Worm (Caenorhabditis elegans) whole organism, L2 larva: ENCODE data around the gene efn-3.
A peak's percentile ranks its signal among the peaks of the same experiment; 100 is the strongest.

Experiments used
- C34F6.9 ChIP-seq: fragments of 150-350 bp; optimal IDR thresholded peaks from 2 replicates; lab custom pipeline; 2014; ENCODE audit warnings: missing biosample characterization, missing genetic modification characterization
- F13H6.1 ChIP-seq: sonication (generic microtip); optimal IDR thresholded peaks from 2 replicates; lab custom pipeline; 2016; ENCODE audit warnings: missing genetic modification characterization, missing compliant biosample characterization
- R02D3.7 ChIP-seq: fragments of 150-350 bp; optimal IDR thresholded peaks from 2 replicates; lab custom pipeline; 2014; ENCODE audit warnings: missing biosample characterization, missing genetic modification characterization
- Y55F3AM.14 ChIP-seq: fragments of 200-800 bp; sonication (Bioruptor generic); optimal IDR thresholded peaks from 2 replicates; lab custom pipeline; 2018; ENCODE audit warnings: mild to moderate bottlenecking, missing genetic modification characterization, missing compliant biosample characterization
- ZK546.5 ChIP-seq: sonication (generic microtip); optimal IDR thresholded peaks from 2 replicates; lab custom pipeline; 2017; ENCODE audit warnings: missing biosample characterization, missing genetic modification characterization
- alr-1 ChIP-seq: fragments of 150-350 bp; optimal IDR thresholded peaks from 2 replicates; lab custom pipeline; 2014; ENCODE audit warnings: missing biosample characterization, missing genetic modification characterization
- aly-2 ChIP-seq: fragments of 150-350 bp; optimal IDR thresholded peaks from 2 replicates; lab custom pipeline; 2014; ENCODE audit warnings: missing biosample characterization, missing genetic modification characterization
- ama-1 ChIP-seq: fragments of 150-350 bp; optimal IDR thresholded peaks from 2 replicates; lab custom pipeline; 2018; ENCODE audit warnings: inconsistent platforms
- blmp-1 ChIP-seq: sonication (generic microtip); optimal IDR thresholded peaks from 2 replicates; lab custom pipeline; 2017; ENCODE audit warnings: missing genetic modification characterization, mild to moderate bottlenecking, missing compliant biosample characterization, antibody characterized with exemption, moderate library complexity; ENCODE audit not compliant: insufficient read depth
- ceh-16 ChIP-seq: fragments of 150-350 bp; optimal IDR thresholded peaks from 2 replicates; lab custom pipeline; 2014; ENCODE audit warnings: missing biosample characterization, missing genetic modification characterization
- ceh-82 ChIP-seq: fragments of 150-350 bp; optimal IDR thresholded peaks from 2 replicates; lab custom pipeline; 2014; ENCODE audit warnings: missing biosample characterization, missing genetic modification characterization
- crh-2 ChIP-seq: sonication (generic microtip); optimal IDR thresholded peaks from 2 replicates; lab custom pipeline; 2017; ENCODE audit warnings: missing biosample characterization, missing genetic modification characterization
- dmd-4 ChIP-seq: sonication (generic microtip); optimal IDR thresholded peaks from 2 replicates; lab custom pipeline; 2017; ENCODE audit warnings: missing biosample characterization, missing genetic modification characterization
- egl-27 ChIP-seq: sonication (generic microtip); optimal IDR thresholded peaks from 3 replicates; lab custom pipeline; 2017; ENCODE audit warnings: missing biosample characterization, missing genetic modification reagents, missing genetic modification characterization
- elt-1 ChIP-seq: fragments of 150-350 bp; optimal IDR thresholded peaks from 2 replicates; lab custom pipeline; 2014; ENCODE audit warnings: missing biosample characterization, missing genetic modification characterization
- elt-3 ChIP-seq: sonication (generic microtip); optimal IDR thresholded peaks from 2 replicates; lab custom pipeline; 2017; ENCODE audit warnings: missing biosample characterization, missing genetic modification characterization
- fos-1 ChIP-seq: fragments of 150-350 bp; optimal IDR thresholded peaks from 2 replicates; lab custom pipeline; 2014; ENCODE audit warnings: missing biosample characterization, missing genetic modification characterization
- gmeb-1 ChIP-seq: fragments of 150-350 bp; optimal IDR thresholded peaks from 2 replicates; lab custom pipeline; 2014; ENCODE audit warnings: missing biosample characterization, missing genetic modification characterization
- lin-11 ChIP-seq: fragments of 150-350 bp; sonication (generic microtip); optimal IDR thresholded peaks from 2 replicates; lab custom pipeline; 2014; ENCODE audit warnings: missing biosample characterization, missing genetic modification characterization, inconsistent platforms, mixed read lengths
- lin-13 ChIP-seq: fragments of 150-350 bp; optimal IDR thresholded peaks from 2 replicates; lab custom pipeline; 2014; ENCODE audit warnings: missing biosample characterization, missing genetic modification reagents, missing genetic modification characterization
- lin-39 ChIP-seq: fragments of 150-350 bp; optimal IDR thresholded peaks from 2 replicates; lab custom pipeline; 2014; ENCODE audit warnings: missing biosample characterization, missing genetic modification reagents, missing genetic modification characterization
- lsy-2 ChIP-seq, 2 experiments: fragments of 150-350 bp in 1 of 2; sonication (generic microtip) in 1 of 2; optimal IDR thresholded peaks; 2 replicates each; lab custom pipeline; 2014 to 2017; ENCODE audit warnings: missing biosample characterization in 2 of 2, missing genetic modification characterization in 2 of 2
- mab-5 ChIP-seq: fragments of 150-350 bp; optimal IDR thresholded peaks from 2 replicates; lab custom pipeline; 2014; ENCODE audit warnings: missing biosample characterization, missing genetic modification characterization
- mbf-1 ChIP-seq: sonication (generic microtip); optimal IDR thresholded peaks from 2 replicates; lab custom pipeline; 2017; ENCODE audit warnings: missing biosample characterization, missing genetic modification characterization
- mdl-1 ChIP-seq, 2 experiments: fragments of 150-350 bp in 1 of 2; sonication (generic microtip) in 1 of 2; optimal IDR thresholded peaks; 2 replicates each; lab custom pipeline; 2017; ENCODE audit warnings: missing biosample characterization in 2 of 2, missing genetic modification characterization in 2 of 2
- nhr-10 ChIP-seq: sonication (generic microtip); optimal IDR thresholded peaks from 2 replicates; lab custom pipeline; 2017; ENCODE audit warnings: missing biosample characterization, missing genetic modification characterization
- nhr-11 ChIP-seq: fragments of 150-350 bp; optimal IDR thresholded peaks from 2 replicates; lab custom pipeline; 2014; ENCODE audit warnings: missing biosample characterization, missing genetic modification characterization
- nhr-12 ChIP-seq: fragments of 150-350 bp; optimal IDR thresholded peaks from 2 replicates; lab custom pipeline; 2014; ENCODE audit warnings: missing biosample characterization, missing genetic modification characterization
- nhr-129 ChIP-seq: fragments of 150-350 bp; optimal IDR thresholded peaks from 2 replicates; lab custom pipeline; 2014; ENCODE audit warnings: missing biosample characterization, missing genetic modification characterization
- nhr-21 ChIP-seq: fragments of 150-350 bp; optimal IDR thresholded peaks from 2 replicates; lab custom pipeline; 2014; ENCODE audit warnings: missing biosample characterization, missing genetic modification characterization
- nhr-23 ChIP-seq: fragments of 150-350 bp; optimal IDR thresholded peaks from 2 replicates; lab custom pipeline; 2014; ENCODE audit warnings: missing biosample characterization, missing genetic modification reagents, missing genetic modification characterization
- nhr-237 ChIP-seq: fragments of 150-350 bp; optimal IDR thresholded peaks from 2 replicates; lab custom pipeline; 2014; ENCODE audit warnings: missing biosample characterization, missing genetic modification characterization
- nhr-25 ChIP-seq: fragments of 150-350 bp; sonication (generic microtip); optimal IDR thresholded peaks from 3 replicates; lab custom pipeline; 2014; ENCODE audit warnings: missing biosample characterization, missing genetic modification characterization
- nhr-6 ChIP-seq: fragments of 150-350 bp; optimal IDR thresholded peaks from 2 replicates; lab custom pipeline; 2014; ENCODE audit warnings: missing biosample characterization, missing genetic modification characterization
- nhr-77 ChIP-seq: fragments of 150-350 bp; optimal IDR thresholded peaks from 2 replicates; lab custom pipeline; 2014; ENCODE audit warnings: missing biosample characterization, missing genetic modification characterization
- peb-1 ChIP-seq: fragments of 150-350 bp; optimal IDR thresholded peaks from 2 replicates; lab custom pipeline; 2014; ENCODE audit warnings: missing biosample characterization, missing genetic modification characterization
- sem-4 ChIP-seq: fragments of 150-350 bp; optimal IDR thresholded peaks from 2 replicates; lab custom pipeline; 2014; ENCODE audit warnings: missing biosample characterization, missing genetic modification reagents, missing genetic modification characterization
- skn-1 ChIP-seq: sonication (generic microtip); optimal IDR thresholded peaks from 2 replicates; lab custom pipeline; 2017; ENCODE audit warnings: missing biosample characterization, missing genetic modification characterization
- sma-3 ChIP-seq: sonication (generic microtip); optimal IDR thresholded peaks from 2 replicates; lab custom pipeline; 2016; ENCODE audit warnings: missing genetic modification reagents, missing genetic modification characterization, missing compliant biosample characterization
- sma-9 ChIP-seq, 2 experiments: fragments of 150-350 bp in 1 of 2; sonication (generic microtip) in 1 of 2; optimal IDR thresholded peaks; 2 replicates each; lab custom pipeline; 2014 to 2016; ENCODE audit warnings: missing genetic modification characterization in 2 of 2, mild to moderate bottlenecking in 1 of 2, missing biosample characterization in 1 of 2, missing compliant biosample characterization in 1 of 2, missing genetic modification reagents in 1 of 2, moderate library complexity in 1 of 2
- snpc-4 ChIP-seq: fragments of 150-350 bp; optimal IDR thresholded peaks from 2 replicates; lab custom pipeline; 2014; ENCODE audit warnings: missing biosample characterization, missing genetic modification characterization
- unc-39 ChIP-seq: fragments of 150-350 bp; optimal IDR thresholded peaks from 2 replicates; lab custom pipeline; 2014; ENCODE audit warnings: missing biosample characterization, missing genetic modification characterization
- unc-55 ChIP-seq: fragments of 150-350 bp; sonication (generic microtip); optimal IDR thresholded peaks from 3 replicates; lab custom pipeline; 2014; ENCODE audit warnings: missing biosample characterization, missing genetic modification reagents, missing genetic modification characterization
- unc-62 ChIP-seq: fragments of 150-350 bp; optimal IDR thresholded peaks from 2 replicates; lab custom pipeline; 2014; ENCODE audit warnings: missing biosample characterization, missing genetic modification reagents, missing genetic modification characterization
- zag-1 ChIP-seq: fragments of 150-350 bp; optimal IDR thresholded peaks from 2 replicates; lab custom pipeline; 2014; ENCODE audit warnings: missing biosample characterization, missing genetic modification characterization
- ztf-1 ChIP-seq: fragments of 200-800 bp; sonication (Bioruptor generic); conservative IDR thresholded peaks from 2 replicates; pipeline ENCODE4 v1.3.6; 2022; ENCODE audit warnings: missing genetic modification characterization, missing compliant biosample characterization
- ztf-11 ChIP-seq: sonication (generic microtip); optimal IDR thresholded peaks from 2 replicates; lab custom pipeline; 2017; ENCODE audit warnings: missing biosample characterization, missing genetic modification characterization
- ztf-4 ChIP-seq: fragments of 150-350 bp; optimal IDR thresholded peaks from 2 replicates; lab custom pipeline; 2014; ENCODE audit warnings: missing biosample characterization, missing genetic modification characterization

efn-3 gene

ce11 chrX:13514384-13514783, 37.1 kb upstream of the efn-3 start:
- TF ChIP-seq nhr-6 (tag; lab: Kevin White, UChicago) (peak; percentile 93), fos-1 (tag; lab: Kevin White, UChicago) (peak; percentile 82), skn-1 (tag; lab: Kevin White, UChicago) (peak; percentile 88), nhr-10 (peak; percentile 90), sma-9 (GFP tag; optimal IDR thresholded peaks at IDR 0.05; lab: Kevin White, UChicago) (peak; percentile 81), sma-9 (tag; optimal IDR thresholded peaks at IDR 0.05; lab: Kevin White, UChicago) (no peak), sem-4 (tag; lab: Kevin White, UChicago) (peak; percentile 94), mab-5 (tag; lab: Kevin White, UChicago) (peak; percentile 86), egl-27 (tag; lab: Kevin White, UChicago) (peak; percentile 91), ceh-82 (tag; lab: Kevin White, UChicago) (peak; percentile 34), nhr-11 (tag; lab: Kevin White, UChicago) (no peak), ceh-16 (peak; percentile 68), aly-2 (tag; lab: Kevin White, UChicago) (no peak), nhr-25 (peak; percentile 89), unc-39 (no peak), ztf-4 (peak; percentile 80), blmp-1 (peak; percentile 33), sma-3 (peak; percentile 91), nhr-12 (tag; lab: Kevin White, UChicago) (peak; percentile 52), mdl-1 (tag; optimal IDR thresholded peaks at IDR 0.05; lab: Kevin White, UChicago) (peak; percentile 30 to 82), nhr-21 (tag; lab: Kevin White, UChicago) (peak; percentile 96), ztf-11 (tag; lab: Kevin White, UChicago) (peak; percentile 20), unc-55 (GFP tag; lab: Kevin White, UChicago) (peak; percentile 99), nhr-77 (tag; lab: Kevin White, UChicago) (peak; percentile 87), ztf-1 (GFP tag; lab: Robert Waterston, UW) (no peak), peb-1 (tag; lab: Kevin White, UChicago) (no peak), R02D3.7 (tag; lab: Kevin White, UChicago) (peak; percentile 64), lin-13 (peak; percentile 92), nhr-237 (tag; lab: Kevin White, UChicago) (peak; percentile 88), alr-1 (tag; lab: Kevin White, UChicago) (no peak), snpc-4 (peak; percentile 83), elt-3 (tag; lab: Kevin White, UChicago) (no peak), lsy-2 (tag; optimal IDR thresholded peaks at IDR 0.05; lab: Kevin White, UChicago) (peak; percentile 85 to 89), zag-1 (tag; lab: Kevin White, UChicago) (peak; percentile 45), gmeb-1 (tag; lab: Kevin White, UChicago) (peak; percentile 90), elt-1 (tag; lab: Kevin White, UChicago) (no peak), nhr-23 (tag; lab: Kevin White, UChicago) (no peak), ZK546.5 (peak; percentile 40), ama-1 (no peak), dmd-4 (tag; lab: Kevin White, UChicago) (peak; percentile 78), lin-11 (tag; lab: Kevin White, UChicago) (no peak), mbf-1 (tag; lab: Kevin White, UChicago) (peak; percentile 67), lin-39 (tag; lab: Kevin White, UChicago) (no peak), nhr-129 (tag; lab: Kevin White, UChicago) (peak; percentile 95), crh-2 (peak; percentile 98), Y55F3AM.14 (GFP tag; lab: Kevin White, UChicago) (no peak), F13H6.1 (tag; lab: Kevin White, UChicago) (peak; percentile 88), unc-62 (GFP tag; lab: Kevin White, UChicago) (peak; percentile 10), C34F6.9 (tag; lab: Kevin White, UChicago) (peak; percentile 96)
